Worm (Caenorhabditis elegans) whole organism, L3 larva: Measurements from ENCODE around the gene Y46G5A.8.

ENCODE experiments used
- R02D3.7 ChIP-seq: fragments of 150-350 bp; optimal IDR thresholded peaks from 2 replicates; lab custom pipeline; 2014; ENCODE audit warnings: missing biosample characterization, missing genetic modification characterization
- ZK546.5 ChIP-seq: sonication (generic microtip); optimal IDR thresholded peaks from 2 replicates; lab custom pipeline; 2017; ENCODE audit warnings: missing biosample characterization, missing genetic modification characterization
- ama-1 ChIP-seq: fragments of 150-350 bp; optimal IDR thresholded peaks from 2 replicates; lab custom pipeline; 2018
- ceh-16 ChIP-seq: sonication (generic microtip); optimal IDR thresholded peaks from 2 replicates; lab custom pipeline; 2017; ENCODE audit warnings: missing biosample characterization, missing genetic modification characterization
- ceh-28 ChIP-seq: fragments of 150-350 bp; optimal IDR thresholded peaks from 2 replicates; lab custom pipeline; 2014; ENCODE audit warnings: missing biosample characterization, missing genetic modification reagents, missing genetic modification characterization
- ceh-82 ChIP-seq: fragments of 150-350 bp; optimal IDR thresholded peaks from 2 replicates; lab custom pipeline; 2014; ENCODE audit warnings: missing biosample characterization, missing genetic modification characterization
- ceh-9 ChIP-seq: sonication (generic microtip); optimal IDR thresholded peaks from 2 replicates; lab custom pipeline; 2018; ENCODE audit warnings: missing biosample characterization, missing genetic modification characterization
- daf-12 ChIP-seq: fragments of 150-350 bp; optimal IDR thresholded peaks from 2 replicates; lab custom pipeline; 2014; ENCODE audit warnings: missing biosample characterization, missing genetic modification reagents, missing genetic modification characterization
- egl-27 ChIP-seq: sonication (generic microtip); optimal IDR thresholded peaks from 4 replicates; lab custom pipeline; 2017; ENCODE audit warnings: missing biosample characterization, missing genetic modification reagents, missing genetic modification characterization
- egl-5 ChIP-seq: fragments of 150-350 bp; optimal IDR thresholded peaks from 2 replicates; lab custom pipeline; 2017; ENCODE audit warnings: missing biosample characterization, missing genetic modification reagents, missing genetic modification characterization, inconsistent platforms
- elt-1 ChIP-seq: fragments of 150-350 bp; optimal IDR thresholded peaks from 2 replicates; lab custom pipeline; 2014; ENCODE audit warnings: missing biosample characterization, missing genetic modification characterization
- elt-2 ChIP-seq: sonication (generic microtip); optimal IDR thresholded peaks from 2 replicates; lab custom pipeline; 2016; ENCODE audit warnings: missing genetic modification reagents, mild to moderate bottlenecking, missing genetic modification characterization, missing compliant biosample characterization
- elt-3 ChIP-seq, 3 experiments: fragments of 150-350 bp in 1 of 3; sonication (generic microtip) in 2 of 3; optimal IDR thresholded peaks; 2 replicates in 2 of 3; 4 replicates in 1 of 3; lab custom pipeline; 2014 to 2017; ENCODE audit warnings: missing biosample characterization in 3 of 3, missing genetic modification characterization in 3 of 3
- eor-1 ChIP-seq, 2 experiments: fragments of 150-350 bp; optimal IDR thresholded peaks; 2 replicates each; lab custom pipeline; 2014 to 2018; ENCODE audit warnings: missing biosample characterization in 2 of 2, missing genetic modification characterization in 2 of 2
- fkh-10 ChIP-seq: sonication (generic microtip); optimal IDR thresholded peaks from 2 replicates; lab custom pipeline; 2017; ENCODE audit warnings: missing biosample characterization, missing genetic modification reagents, missing genetic modification characterization
- fkh-2 ChIP-seq: fragments of 150-350 bp; optimal IDR thresholded peaks from 2 replicates; lab custom pipeline; 2014; ENCODE audit warnings: missing biosample characterization, missing genetic modification reagents, missing genetic modification characterization
- fos-1 ChIP-seq: fragments of 150-350 bp; optimal IDR thresholded peaks from 2 replicates; lab custom pipeline; 2014; ENCODE audit warnings: missing biosample characterization, missing genetic modification characterization
- hmg-11 ChIP-seq: sonication (generic microtip); optimal IDR thresholded peaks from 2 replicates; lab custom pipeline; 2016; ENCODE audit warnings: missing genetic modification characterization, missing compliant biosample characterization
- jun-1 ChIP-seq: fragments of 150-350 bp; optimal IDR thresholded peaks from 2 replicates; lab custom pipeline; 2014; ENCODE audit warnings: missing biosample characterization, missing genetic modification reagents, missing genetic modification characterization
- lin-15B ChIP-seq: fragments of 150-350 bp; optimal IDR thresholded peaks from 2 replicates; lab custom pipeline; 2014; ENCODE audit warnings: missing biosample characterization, missing genetic modification characterization
- lin-39 ChIP-seq: fragments of 150-350 bp; optimal IDR thresholded peaks from 2 replicates; lab custom pipeline; 2018; ENCODE audit warnings: missing biosample characterization, missing genetic modification reagents, missing genetic modification characterization
- lsy-12 ChIP-seq: sonication (generic microtip); optimal IDR thresholded peaks from 2 replicates; lab custom pipeline; 2016; ENCODE audit warnings: mild to moderate bottlenecking, missing genetic modification characterization, missing compliant biosample characterization
- mdl-1 ChIP-seq: fragments of 150-350 bp; optimal IDR thresholded peaks from 2 replicates; lab custom pipeline; 2014; ENCODE audit warnings: missing biosample characterization, missing genetic modification characterization
- mml-1 ChIP-seq: fragments of 150-350 bp; sonication (generic microtip); optimal IDR thresholded peaks from 3 replicates; lab custom pipeline; 2014; ENCODE audit warnings: missing biosample characterization, missing genetic modification characterization
- nfya-1 ChIP-seq: sonication (generic microtip); optimal IDR thresholded peaks from 2 replicates; lab custom pipeline; 2017; ENCODE audit warnings: missing genetic modification characterization, mild to moderate bottlenecking, missing compliant biosample characterization, antibody characterized with exemption, moderate library complexity; ENCODE audit not compliant: insufficient read depth
- nhr-11 ChIP-seq: fragments of 150-350 bp; optimal IDR thresholded peaks from 2 replicates; lab custom pipeline; 2014; ENCODE audit warnings: missing biosample characterization, missing genetic modification characterization
- nhr-12 ChIP-seq: fragments of 150-350 bp; optimal IDR thresholded peaks from 2 replicates; lab custom pipeline; 2014; ENCODE audit warnings: missing biosample characterization, missing genetic modification characterization
- nhr-23 ChIP-seq: fragments of 150-350 bp; optimal IDR thresholded peaks from 2 replicates; lab custom pipeline; 2014; ENCODE audit warnings: missing biosample characterization, missing genetic modification reagents, missing genetic modification characterization
- nhr-237 ChIP-seq: fragments of 150-350 bp; optimal IDR thresholded peaks from 2 replicates; lab custom pipeline; 2014; ENCODE audit warnings: missing biosample characterization, missing genetic modification characterization
- nhr-25 ChIP-seq: sonication (generic microtip); optimal IDR thresholded peaks from 2 replicates; lab custom pipeline; 2017; ENCODE audit warnings: missing biosample characterization, missing genetic modification characterization
- nhr-28 ChIP-seq: fragments of 150-350 bp; optimal IDR thresholded peaks from 2 replicates; lab custom pipeline; 2014; ENCODE audit warnings: missing biosample characterization, missing genetic modification characterization
- nhr-43 ChIP-seq: sonication (generic microtip); optimal IDR thresholded peaks from 2 replicates; lab custom pipeline; 2016; ENCODE audit warnings: mild to moderate bottlenecking, missing genetic modification characterization, missing compliant biosample characterization; ENCODE audit not compliant: poor library complexity, severe bottlenecking
- nhr-67 ChIP-seq: fragments of 150-350 bp; optimal IDR thresholded peaks from 2 replicates; lab custom pipeline; 2014; ENCODE audit warnings: missing biosample characterization, missing genetic modification characterization
- nhr-76 ChIP-seq: fragments of 150-350 bp; sonication (generic microtip); optimal IDR thresholded peaks from 5 replicates; lab custom pipeline; 2014; ENCODE audit warnings: missing biosample characterization, missing genetic modification characterization
- nhr-77 ChIP-seq: fragments of 150-350 bp; optimal IDR thresholded peaks from 2 replicates; lab custom pipeline; 2014; ENCODE audit warnings: missing biosample characterization, missing genetic modification characterization
- pha-4 ChIP-seq: fragments of 150-350 bp; optimal IDR thresholded peaks from 2 replicates; lab custom pipeline; 2014; ENCODE audit warnings: missing biosample characterization, missing genetic modification reagents, missing genetic modification characterization
- pqm-1 ChIP-seq: fragments of 150-350 bp; optimal IDR thresholded peaks from 2 replicates; lab custom pipeline; 2017; ENCODE audit warnings: missing biosample characterization, missing genetic modification characterization, inconsistent platforms
- sea-2 ChIP-seq: fragments of 150-350 bp; sonication (generic microtip); optimal IDR thresholded peaks from 4 replicates; lab custom pipeline; 2014; ENCODE audit warnings: missing biosample characterization, missing genetic modification reagents, missing genetic modification characterization
- snpc-4 ChIP-seq: fragments of 150-350 bp; optimal IDR thresholded peaks from 2 replicates; lab custom pipeline; 2014; ENCODE audit warnings: missing biosample characterization, missing genetic modification characterization
- tbx-2 ChIP-seq: sonication (generic microtip); optimal IDR thresholded peaks from 2 replicates; lab custom pipeline; 2016; ENCODE audit warnings: mild to moderate bottlenecking, missing genetic modification characterization, missing compliant biosample characterization
- unc-39 ChIP-seq: sonication (generic microtip); optimal IDR thresholded peaks from 4 replicates; lab custom pipeline; 2017; ENCODE audit warnings: missing biosample characterization, missing genetic modification characterization
- ztf-11 ChIP-seq: fragments of 150-350 bp; optimal IDR thresholded peaks from 2 replicates; lab custom pipeline; 2014; ENCODE audit warnings: missing biosample characterization, missing genetic modification characterization
- ztf-4 ChIP-seq: fragments of 150-350 bp; optimal IDR thresholded peaks from 2 replicates; lab custom pipeline; 2014; ENCODE audit warnings: missing biosample characterization, missing genetic modification characterization

Gene Y46G5A.8

ce11 chrII:12796040-12796502 lies 39.9 kb downstream of the Y46G5A.8 start, which contains the start of gene cpt-1:
Gene cpt-1, minus strand, starts transcription at chrII:12796452.
- TF ChIP-seq nhr-43 (tag; lab: Kevin White, UChicago): peak; percentile 23
- TF ChIP-seq ama-1 (lab: Kevin White, UChicago): peak; percentile 12
- peak; percentile 36 for TF ChIP-seq elt-2 (tag; lab: Kevin White, UChicago)
- TF ChIP-seq tbx-2 (tag; lab: Kevin White, UChicago): no peak

- TF ChIP-seq nhr-11 (tag; lab: Kevin White, UChicago): no peak
- TF ChIP-seq ama-1 (lab: Kevin White, UChicago): peak; percentile 78
- TF ChIP-seq ztf-4 (tag; lab: Kevin White, UChicago): no peak
- peak; percentile 34 for TF ChIP-seq fkh-10 (GFP tag; lab: Kevin White, UChicago)
- TF ChIP-seq hmg-11 (tag; lab: Kevin White, UChicago): peak; percentile 9
- peak; percentile 8 for TF ChIP-seq lin-15B (tag; lab: Kevin White, UChicago)
- TF ChIP-seq egl-5 (tag; lab: Kevin White, UChicago): no peak
- TF ChIP-seq jun-1 (tag; lab: Kevin White, UChicago): peak; percentile 57
- peak; percentile 16 for TF ChIP-seq nhr-43 (tag; lab: Kevin White, UChicago)
- TF ChIP-seq daf-12 (tag; lab: Kevin White, UChicago): no peak
- TF ChIP-seq eor-1 (tag; optimal IDR thresholded peaks at IDR 0.05; lab: Kevin White, UChicago): no peak
- no peak for TF ChIP-seq fkh-2 (tag; lab: Kevin White, UChicago)
- TF ChIP-seq elt-3 (tag; optimal IDR thresholded peaks at IDR 0.05; lab: Kevin White, UChicago): no peak
- peak; percentile 6 for TF ChIP-seq nfya-1 (tag; lab: Kevin White, UChicago)
- peak; percentile 88 for TF ChIP-seq elt-2 (tag; lab: Kevin White, UChicago)
- no peak for TF ChIP-seq nhr-67 (tag; lab: Kevin White, UChicago)
- peak; percentile 94 for TF ChIP-seq pqm-1 (tag; lab: Kevin White, UChicago)
- TF ChIP-seq pha-4 (tag; lab: Kevin White, UChicago): peak; percentile 54
Measured at ce11 chrII:12797211-12797794, 41.2 kb downstream of the Y46G5A.8 start.

ce11 chrII:12798814-12799213 lies 42.7 kb downstream of the Y46G5A.8 start:
- TF ChIP-seq egl-27 (tag; lab: Kevin White, UChicago) (peak; percentile 58), R02D3.7 (tag; lab: Kevin White, UChicago) (peak; percentile 49), mdl-1 (tag; lab: Kevin White, UChicago) (peak; percentile 76), jun-1 (tag; lab: Kevin White, UChicago) (peak; percentile 87), nhr-11 (tag; lab: Kevin White, UChicago) (peak; percentile 69), lin-15B (tag; lab: Kevin White, UChicago) (peak; percentile 24), elt-1 (peak; percentile 68), tbx-2 (tag; lab: Kevin White, UChicago) (peak; percentile 58), ceh-16 (tag; lab: Kevin White, UChicago) (no peak), ama-1 (lab: Kevin White, UChicago) (no peak), nhr-43 (tag; lab: Kevin White, UChicago) (peak; percentile 96), pqm-1 (tag; lab: Kevin White, UChicago) (peak; percentile 94), nhr-237 (no peak), ceh-28 (tag; lab: Kevin White, UChicago) (peak; percentile 73), fos-1 (tag; lab: Kevin White, UChicago) (peak; percentile 14), ceh-82 (no peak), nhr-12 (no peak), ztf-11 (no peak), mml-1 (tag; lab: Kevin White, UChicago) (no peak), ZK546.5 (no peak), nhr-23 (tag; lab: Kevin White, UChicago) (peak; percentile 87), elt-3 (tag; optimal IDR thresholded peaks at IDR 0.05; lab: Kevin White, UChicago) (peak in 1 of 3 experiments; percentile 71), nhr-76 (tag; lab: Kevin White, UChicago) (no peak), lsy-12 (peak; percentile 71), nhr-25 (tag; lab: Kevin White, UChicago) (peak; percentile 87), lin-39 (tag; lab: Kevin White, UChicago) (no peak), sea-2 (GFP tag; lab: Kevin White, UChicago) (no peak), unc-39 (tag; lab: Kevin White, UChicago) (no peak), fkh-2 (tag; lab: Kevin White, UChicago) (no peak), snpc-4 (tag; lab: Kevin White, UChicago) (peak; percentile 48), nhr-77 (tag; lab: Kevin White, UChicago) (peak; percentile 11), ztf-4 (tag; lab: Kevin White, UChicago) (peak; percentile 80), hmg-11 (tag; lab: Kevin White, UChicago) (peak; percentile 2), nfya-1 (tag; lab: Kevin White, UChicago) (peak; percentile 90), elt-2 (tag; lab: Kevin White, UChicago) (peak; percentile 95), egl-5 (tag; lab: Kevin White, UChicago) (no peak), nhr-28 (tag; lab: Kevin White, UChicago) (peak; percentile 5), ceh-9 (tag; lab: Kevin White, UChicago) (no peak), pha-4 (tag; lab: Kevin White, UChicago) (peak; percentile 82)
